Fruit fly (Drosophila melanogaster) whole organism, embryonic: Measurements from ENCODE around the gene armi.

Experiments used
- Aef1 ChIP-seq: fragments of 200-800 bp; sonication (Bioruptor generic); IDR thresholded peaks from 3 replicates; pipeline ENCODE4 v1.3.6; 2022; ENCODE audit warnings: missing biosample characterization, missing genetic modification characterization
- Asciz ChIP-seq: fragments of 200-800 bp; sonication (Bioruptor generic); optimal IDR thresholded peaks from 2 replicates; lab custom pipeline; 2017; ENCODE audit warnings: missing biosample characterization, mild to moderate bottlenecking, missing genetic modification characterization, missing genetic modification reagents
- Bdp1 ChIP-seq: fragments of 200-800 bp; sonication (Bioruptor generic); optimal IDR thresholded peaks from 3 replicates; lab custom pipeline; 2016; ENCODE audit warnings: missing biosample characterization, missing genetic modification characterization
- CG10366 ChIP-seq: fragments of 200-800 bp; sonication (Bioruptor generic); IDR thresholded peaks from 2 replicates; pipeline ENCODE4 v1.3.6; 2022; ENCODE audit warnings: missing biosample characterization, missing genetic modification characterization
- CG10979 ChIP-seq: fragments of 200-800 bp; sonication (Bioruptor generic); optimal IDR thresholded peaks from 2 replicates; lab custom pipeline; 2018; ENCODE audit warnings: missing biosample characterization, mild to moderate bottlenecking, missing genetic modification characterization, moderate library complexity
- CG11085 ChIP-seq: fragments of 200-800 bp; sonication (Bioruptor generic); IDR thresholded peaks from 2 replicates; pipeline ENCODE4 v1.3.6; 2022; ENCODE audit warnings: missing biosample characterization, missing genetic modification characterization
- CG11504 ChIP-seq: fragments of 200-800 bp; sonication (Bioruptor generic); optimal IDR thresholded peaks from 3 replicates; lab custom pipeline; 2019; ENCODE audit warnings: missing biosample characterization, mild to moderate bottlenecking, missing genetic modification characterization, moderate library complexity
- CG11723 ChIP-seq: fragments of 200-800 bp; sonication (Bioruptor generic); optimal IDR thresholded peaks from 2 replicates; lab custom pipeline; 2017; ENCODE audit warnings: missing biosample characterization, mild to moderate bottlenecking, missing genetic modification characterization
- CG12744 ChIP-seq: fragments of 200-800 bp; sonication (Bioruptor generic); optimal IDR thresholded peaks from 2 replicates; lab custom pipeline; 2016; ENCODE audit warnings: missing biosample characterization, missing genetic modification characterization
- CG13424 ChIP-seq: fragments of 200-800 bp; sonication (Bioruptor generic); optimal IDR thresholded peaks from 2 replicates; lab custom pipeline; 2019; ENCODE audit warnings: missing biosample characterization, mild to moderate bottlenecking, missing genetic modification characterization, moderate library complexity
- CG14965 ChIP-seq: fragments of 200-800 bp; sonication (Bioruptor generic); optimal IDR thresholded peaks from 2 replicates; lab custom pipeline; 2016; ENCODE audit warnings: missing biosample characterization, missing genetic modification characterization, borderline replicate concordance
- CG15269 ChIP-seq: fragments of 200-800 bp; sonication (Bioruptor generic); optimal IDR thresholded peaks from 2 replicates; lab custom pipeline; 2018; ENCODE audit warnings: missing biosample characterization, mild to moderate bottlenecking, missing genetic modification characterization, moderate library complexity
- CG1529 ChIP-seq: fragments of 200-800 bp; sonication (Bioruptor generic); optimal IDR thresholded peaks from 3 replicates; lab custom pipeline; 2018; ENCODE audit warnings: missing biosample characterization, missing genetic modification characterization
- CG15479 ChIP-seq: fragments of 200-800 bp; sonication (Bioruptor generic); optimal IDR thresholded peaks from 3 replicates; lab custom pipeline; 2019; ENCODE audit warnings: missing biosample characterization, mild to moderate bottlenecking, missing genetic modification characterization, moderate library complexity
- CG16815 ChIP-seq: fragments of 200-800 bp; sonication (Bioruptor generic); optimal IDR thresholded peaks from 3 replicates; lab custom pipeline; 2017; ENCODE audit warnings: missing biosample characterization, mild to moderate bottlenecking, missing genetic modification characterization
- CG17829 ChIP-seq: fragments of 200-800 bp; optimal IDR thresholded peaks from 2 replicates; lab custom pipeline; 2019; ENCODE audit warnings: missing biosample characterization, mild to moderate bottlenecking, missing genetic modification characterization, moderate library complexity
- CG17912 ChIP-seq: fragments of 200-800 bp; sonication (Bioruptor generic); optimal IDR thresholded peaks from 2 replicates; lab custom pipeline; 2018; ENCODE audit warnings: missing biosample characterization, mild to moderate bottlenecking, missing genetic modification characterization
- CG18599 ChIP-seq: fragments of 200-800 bp; sonication (Bioruptor generic); optimal IDR thresholded peaks from 3 replicates; lab custom pipeline; 2017; ENCODE audit warnings: missing biosample characterization, missing genetic modification characterization, mild to moderate bottlenecking, moderate library complexity, missing genetic modification reagents
- CG31224 ChIP-seq: fragments of 200-800 bp; sonication (Bioruptor generic); IDR thresholded peaks from 2 replicates; pipeline ENCODE4 v1.3.6; 2022; ENCODE audit warnings: missing biosample characterization, missing genetic modification characterization
- CG31441 ChIP-seq: fragments of 200-800 bp; sonication (Bioruptor generic); IDR thresholded peaks from 2 replicates; pipeline ENCODE4 v1.3.6; 2022; ENCODE audit warnings: missing biosample characterization, missing genetic modification characterization
- CG32772 ChIP-seq: fragments of 200-800 bp; sonication (Bioruptor generic); IDR thresholded peaks from 2 replicates; pipeline ENCODE4 v1.3.6; 2022; ENCODE audit warnings: missing biosample characterization, missing genetic modification characterization
- CG3407 ChIP-seq: fragments of 200-800 bp; sonication (Bioruptor generic); optimal IDR thresholded peaks from 2 replicates; lab custom pipeline; 2018; ENCODE audit warnings: missing biosample characterization, mild to moderate bottlenecking, missing genetic modification characterization
- CG34224 ChIP-seq: fragments of 200-800 bp; sonication (Bioruptor generic); IDR thresholded peaks from 3 replicates; pipeline ENCODE4 v1.3.6; 2022; ENCODE audit warnings: missing biosample characterization, missing genetic modification characterization; ENCODE audit not compliant: partially characterized antibody
- CG5245 ChIP-seq: fragments of 200-800 bp; sonication (Bioruptor generic); optimal IDR thresholded peaks from 3 replicates; lab custom pipeline; 2016; ENCODE audit warnings: missing biosample characterization, missing genetic modification characterization
- CG6272 ChIP-seq: fragments of 200-800 bp; sonication (Bioruptor generic); IDR thresholded peaks from 2 replicates; pipeline ENCODE4 v1.3.6; 2022; ENCODE audit warnings: missing biosample characterization, missing genetic modification characterization
- CG6791 ChIP-seq: fragments of 200-800 bp; sonication (Bioruptor generic); IDR thresholded peaks from 3 replicates; pipeline ENCODE4 v1.3.6; 2022; ENCODE audit warnings: missing biosample characterization, missing genetic modification characterization; ENCODE audit not compliant: partially characterized antibody
- CG8924 ChIP-seq: fragments of 200-800 bp; optimal IDR thresholded peaks from 3 replicates; lab custom pipeline; 2019; ENCODE audit warnings: missing biosample characterization, mild to moderate bottlenecking, missing genetic modification characterization, moderate library complexity
- CG9817 ChIP-seq: fragments of 200-800 bp; sonication (Bioruptor generic); optimal IDR thresholded peaks from 2 replicates; lab custom pipeline; 2018; ENCODE audit warnings: missing biosample characterization, mild to moderate bottlenecking, missing genetic modification characterization, moderate library complexity
- CrebB ChIP-seq: fragments of 200-800 bp; sonication (Bioruptor generic); optimal IDR thresholded peaks from 3 replicates; lab custom pipeline; 2018; ENCODE audit warnings: missing biosample characterization, mild to moderate bottlenecking, missing genetic modification characterization
- E2f1 ChIP-seq: fragments of 200-800 bp; sonication (Bioruptor generic); IDR thresholded peaks from 2 replicates; pipeline ENCODE4 v1.3.6; 2022; ENCODE audit warnings: missing biosample characterization, missing genetic modification characterization
- Mad ChIP-seq: fragments of 200-800 bp; sonication (Bioruptor generic); optimal IDR thresholded peaks from 2 replicates; lab custom pipeline; 2016; ENCODE audit warnings: missing biosample characterization, missing genetic modification characterization
- Sox100B ChIP-seq: fragments of 200-800 bp; sonication (Bioruptor generic); optimal IDR thresholded peaks from 3 replicates; lab custom pipeline; 2018; ENCODE audit warnings: missing biosample characterization, mild to moderate bottlenecking, missing genetic modification characterization
- ac ChIP-seq: fragments of 200-800 bp; sonication (Bioruptor generic); optimal IDR thresholded peaks from 3 replicates; lab custom pipeline; 2017; ENCODE audit warnings: missing biosample characterization, mild to moderate bottlenecking, missing genetic modification characterization
- amos ChIP-seq: fragments of 200-800 bp; sonication (Bioruptor generic); IDR thresholded peaks from 2 replicates; pipeline ENCODE4 v1.3.6; 2022; ENCODE audit warnings: missing biosample characterization, missing genetic modification characterization; ENCODE audit not compliant: partially characterized antibody
- bcd ChIP-seq: fragments of 200-800 bp; sonication (Bioruptor generic); optimal IDR thresholded peaks from 2 replicates; lab custom pipeline; 2017; ENCODE audit warnings: missing biosample characterization, mild to moderate bottlenecking, missing genetic modification characterization
- br ChIP-seq: fragments of >200 bp; optimal IDR thresholded peaks from 2 replicates; lab custom pipeline; 2017
- chif ChIP-seq, 2 experiments: fragments of 200-800 bp; sonication (Bioruptor generic); optimal IDR thresholded peaks; 3 replicates each; lab custom pipeline; 2016; ENCODE audit warnings: missing biosample characterization in 2 of 2, missing genetic modification characterization in 2 of 2
- croc ChIP-seq: fragments of 200-800 bp; sonication (Bioruptor generic); conservative IDR thresholded peaks from 3 replicates; pipeline ENCODE4 v1.3.6; 2022; ENCODE audit warnings: missing biosample characterization, missing genetic modification characterization
- disco-r ChIP-seq: fragments of 200-800 bp; sonication (Bioruptor generic); optimal IDR thresholded peaks from 2 replicates; lab custom pipeline; 2016; ENCODE audit warnings: missing biosample characterization, missing genetic modification characterization
- dmrt11E ChIP-seq: fragments of 200-800 bp; sonication (Bioruptor generic); optimal IDR thresholded peaks from 3 replicates; lab custom pipeline; 2018; ENCODE audit warnings: missing biosample characterization, mild to moderate bottlenecking, missing genetic modification characterization, moderate library complexity
- eve ChIP-seq, 2 experiments: fragments of >200 bp; optimal IDR thresholded peaks; 2 replicates each; lab custom pipeline; 2017; ENCODE audit warnings: missing biosample characterization in 2 of 2, missing genetic modification characterization in 2 of 2
- gce ChIP-seq: fragments of 200-800 bp; sonication (Bioruptor generic); IDR thresholded peaks from 3 replicates; pipeline ENCODE4 v1.3.6; 2022; ENCODE audit warnings: missing biosample characterization, missing genetic modification characterization
- grau ChIP-seq: fragments of 200-800 bp; optimal IDR thresholded peaks from 3 replicates; lab custom pipeline; 2019; ENCODE audit warnings: missing biosample characterization, mild to moderate bottlenecking, missing genetic modification characterization, moderate library complexity
- gsb-n ChIP-seq: fragments of 200-800 bp; sonication (Bioruptor generic); optimal IDR thresholded peaks from 3 replicates; lab custom pipeline; 2018; ENCODE audit warnings: missing biosample characterization, mild to moderate bottlenecking, missing genetic modification characterization
- lilli ChIP-seq: fragments of 200-800 bp; sonication (Bioruptor generic); optimal IDR thresholded peaks from 3 replicates; lab custom pipeline; 2016; ENCODE audit warnings: missing biosample characterization, missing genetic modification characterization
- odd ChIP-seq: fragments of 200-800 bp; sonication (Bioruptor generic); optimal IDR thresholded peaks from 2 replicates; lab custom pipeline; 2017; ENCODE audit warnings: missing biosample characterization, mild to moderate bottlenecking, missing genetic modification characterization
- salm ChIP-seq: fragments of 200-800 bp; sonication (Bioruptor generic); optimal IDR thresholded peaks from 2 replicates; lab custom pipeline; 2018; ENCODE audit warnings: missing biosample characterization, mild to moderate bottlenecking, missing genetic modification characterization
- sens ChIP-seq: fragments of 200-800 bp; sonication (Bioruptor generic); peaks from one replicate; lab custom pipeline; 2016; ENCODE audit warnings: missing biosample characterization, missing genetic modification characterization
- sisA ChIP-seq: fragments of 200-800 bp; sonication (Bioruptor generic); IDR thresholded peaks from 2 replicates; pipeline ENCODE4 v1.3.6; 2022; ENCODE audit warnings: missing biosample characterization, missing genetic modification characterization
- sug ChIP-seq: fragments of 200-800 bp; optimal IDR thresholded peaks from 2 replicates; lab custom pipeline; 2019; ENCODE audit warnings: missing biosample characterization, mild to moderate bottlenecking, missing genetic modification characterization, moderate library complexity
- tin ChIP-seq: fragments of 200-800 bp; sonication (Bioruptor generic); optimal IDR thresholded peaks from 3 replicates; lab custom pipeline; 2016; ENCODE audit warnings: missing biosample characterization, missing genetic modification characterization

armi gene

dm6 chr3L:3472786-3473185, 11.7 kb downstream of the armi start (continued):
- TF ChIP-seq Sox100B: peak; percentile 56
- peak; percentile 48 for TF ChIP-seq CG10979
- TF ChIP-seq CG13424 (tag; lab: Kevin White, UChicago): peak; percentile 82
- TF ChIP-seq CG12744 (GFP tag; lab: Kevin White, UChicago): no peak
- TF ChIP-seq sug: peak; percentile 73
- TF ChIP-seq chif (GFP tag; optimal IDR thresholded peaks at IDR 0.05; lab: Kevin White, UChicago): peak; percentile 34 to 64
- TF ChIP-seq bcd (GFP tag; lab: Kevin White, UChicago): peak; percentile 50
- peak; percentile 41 for TF ChIP-seq tin
- peak; percentile 63 for TF ChIP-seq CG10366
- TF ChIP-seq CG15479 (GFP tag; lab: Kevin White, UChicago): no peak
- no peak for TF ChIP-seq CG34224 (GFP tag; lab: Robert Waterston, UW)
- peak; percentile 12 for TF ChIP-seq gsb-n (tag; lab: Kevin White, UChicago)
- TF ChIP-seq CG3407: peak; percentile 20
- peak; percentile 65 for TF ChIP-seq salm (tag; lab: Kevin White, UChicago)
- TF ChIP-seq amos (GFP tag; lab: Robert Waterston, UW): no peak
- TF ChIP-seq Aef1 (GFP tag; lab: Robert Waterston, UW): peak; percentile 49; the same call in 2 of the 3 replicates
- peak; percentile 54 for TF ChIP-seq Asciz (GFP tag; lab: Kevin White, UChicago)
- TF ChIP-seq Bdp1 (GFP tag; lab: Kevin White, UChicago): no peak
- TF ChIP-seq CG31224 (GFP tag; lab: Robert Waterston, UW): peak; percentile 62
- TF ChIP-seq sisA (GFP tag; lab: Robert Waterston, UW): peak; percentile 39; the same call in 1 of the 2 replicates
- no peak for TF ChIP-seq CG6791 (GFP tag; lab: Robert Waterston, UW)
- peak; percentile 87 for TF ChIP-seq sens (GFP tag; lab: Kevin White, UChicago)
- peak; percentile 81 for TF ChIP-seq CrebB (tag; lab: Kevin White, UChicago)
- TF ChIP-seq CG18599: peak; percentile 97
- TF ChIP-seq CG32772 (GFP tag; lab: Robert Waterston, UW): 0 out of 2 replicates have a peak, but pooled peaks have one; percentile 11
- TF ChIP-seq CG16815: peak; percentile 3
- TF ChIP-seq Mad (GFP tag; lab: Kevin White, UChicago): no peak
- TF ChIP-seq croc (GFP tag; lab: Robert Waterston, UW): no peak
- no peak for TF ChIP-seq CG5245
- peak; percentile 83 for TF ChIP-seq lilli (GFP tag; lab: Kevin White, UChicago)
- no peak for TF ChIP-seq ac (GFP tag; lab: Kevin White, UChicago)
- peak; percentile 76 for TF ChIP-seq grau
- peak; percentile 19 for TF ChIP-seq CG14965
- peak; percentile 18 for TF ChIP-seq dmrt11E (tag; lab: Kevin White, UChicago)
- peak; percentile 61 for TF ChIP-seq odd (GFP tag; lab: Kevin White, UChicago)
- TF ChIP-seq CG1529 (GFP tag; lab: Kevin White, UChicago): peak; percentile 47
- peak; percentile 78 for TF ChIP-seq CG11504 (tag; lab: Kevin White, UChicago)
- peak; percentile 65 for TF ChIP-seq E2f1 (GFP tag; lab: Robert Waterston, UW)
- TF ChIP-seq CG17912 (GFP tag; lab: Kevin White, UChicago): no peak
- TF ChIP-seq CG8924 (tag; lab: Kevin White, UChicago): peak; percentile 77
- no peak for TF ChIP-seq CG6272
- TF ChIP-seq eve (GFP tag; optimal IDR thresholded peaks at IDR 0.05; lab: Kevin White, UChicago): no peak
- TF ChIP-seq CG31441 (GFP tag; lab: Robert Waterston, UW): peak; percentile 69
- peak; percentile 9 for TF ChIP-seq CG11723
- peak; percentile 78 for TF ChIP-seq CG9817 (tag; lab: Kevin White, UChicago)
- TF ChIP-seq CG15269: peak; percentile 83
- TF ChIP-seq CG17829 (tag; lab: Kevin White, UChicago): peak; percentile 55
- TF ChIP-seq br: no peak
- no peak for TF ChIP-seq disco-r (GFP tag; lab: Kevin White, UChicago)
- 0 out of 2 replicates have a peak, but pooled peaks have one; percentile 41 for TF ChIP-seq CG11085
- TF ChIP-seq gce: 0 out of 3 replicates have a peak, but pooled peaks have one; percentile 4
